Worm (Caenorhabditis elegans) whole organism, midembryonic: ENCODE data around the gene dlat-1.

Experiments used
- T22C8.4 ChIP-seq: fragments of 200-800 bp; sonication (Bioruptor generic); IDR thresholded peaks from 2 replicates; pipeline ENCODE4 v1.3.6; 2022; ENCODE audit warnings: missing genetic modification characterization, missing compliant biosample characterization
- cog-1 ChIP-seq: sonication (generic microtip); optimal IDR thresholded peaks from 2 replicates; lab custom pipeline; 2016; ENCODE audit warnings: missing genetic modification characterization, missing compliant biosample characterization
- flt-1 ChIP-seq: fragments of 200-800 bp; sonication (Bioruptor generic); IDR thresholded peaks from 2 replicates; pipeline ENCODE4 v1.3.6; 2022; ENCODE audit warnings: missing genetic modification characterization, missing compliant biosample characterization
- klf-2 ChIP-seq: fragments of 200-800 bp; sonication (Bioruptor generic); conservative IDR thresholded peaks from 2 replicates; pipeline ENCODE4 v1.3.6; 2022; ENCODE audit warnings: missing genetic modification reagents, missing genetic modification characterization, missing compliant biosample characterization
- med-1 ChIP-seq: sonication (generic microtip); optimal IDR thresholded peaks from 2 replicates; lab custom pipeline; 2017; ENCODE audit warnings: missing genetic modification characterization, mild to moderate bottlenecking, missing compliant biosample characterization, antibody characterized with exemption, missing genetic modification reagents; ENCODE audit not compliant: insufficient read depth
- ref-1 ChIP-seq: fragments of 200-800 bp; sonication (Bioruptor generic); conservative IDR thresholded peaks from 2 replicates; pipeline ENCODE4 v1.3.6; 2022; ENCODE audit warnings: missing genetic modification reagents, missing genetic modification characterization, missing compliant biosample characterization
- tab-1 ChIP-seq: fragments of 200-800 bp; sonication (Bioruptor generic); IDR thresholded peaks from 2 replicates; pipeline ENCODE4 v1.3.6; 2022; ENCODE audit warnings: missing genetic modification characterization, missing compliant biosample characterization
- ztf-23 ChIP-seq: fragments of 200-800 bp; sonication (Bioruptor generic); IDR thresholded peaks from 2 replicates; pipeline ENCODE4 v1.3.6; 2022; ENCODE audit warnings: missing genetic modification reagents, missing genetic modification characterization, missing compliant biosample characterization
- ztf-29 ChIP-seq: fragments of 200-800 bp; sonication (Bioruptor generic); IDR thresholded peaks from 2 replicates; pipeline ENCODE4 v1.3.6; 2022; ENCODE audit warnings: missing genetic modification reagents, missing genetic modification characterization, missing compliant biosample characterization

Gene dlat-1

DNA sequence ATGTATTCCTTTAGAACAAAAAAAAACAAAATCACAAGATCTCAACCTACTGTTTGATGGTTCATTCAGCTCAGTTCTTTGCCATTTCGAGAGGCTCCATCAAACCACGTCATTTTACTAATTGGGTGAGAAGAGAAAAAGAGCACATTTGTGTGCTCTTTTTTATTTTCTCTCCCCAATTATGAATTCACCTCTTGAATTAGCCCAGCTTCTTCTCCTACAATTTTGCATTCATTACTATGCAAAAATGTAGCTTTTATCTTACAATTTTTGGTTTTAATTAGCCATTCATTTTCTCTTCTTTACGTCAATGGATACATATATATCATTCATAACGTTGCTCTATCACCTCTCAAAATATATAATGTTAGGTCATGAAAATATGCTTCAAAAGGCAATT lies 41.4 kb downstream of the dlat-1 start:
- no peak for TF ChIP-seq ref-1 (GFP tag; lab: Robert Waterston, UW)
- TF ChIP-seq klf-2 (GFP tag; lab: Robert Waterston, UW) = no peak
- no peak for TF ChIP-seq cog-1 (tag; lab: Kevin White, UChicago)
- no peak for TF ChIP-seq med-1 (GFP tag; lab: Kevin White, UChicago)
- TF ChIP-seq tab-1 (GFP tag; lab: Robert Waterston, UW) = no peak
- no peak for TF ChIP-seq ztf-23 (GFP tag; lab: Robert Waterston, UW)
- TF ChIP-seq ztf-29 (GFP tag; lab: Robert Waterston, UW) = no peak
- no peak for TF ChIP-seq T22C8.4 (GFP tag; lab: Robert Waterston, UW)
- no peak for TF ChIP-seq flt-1

DNA sequence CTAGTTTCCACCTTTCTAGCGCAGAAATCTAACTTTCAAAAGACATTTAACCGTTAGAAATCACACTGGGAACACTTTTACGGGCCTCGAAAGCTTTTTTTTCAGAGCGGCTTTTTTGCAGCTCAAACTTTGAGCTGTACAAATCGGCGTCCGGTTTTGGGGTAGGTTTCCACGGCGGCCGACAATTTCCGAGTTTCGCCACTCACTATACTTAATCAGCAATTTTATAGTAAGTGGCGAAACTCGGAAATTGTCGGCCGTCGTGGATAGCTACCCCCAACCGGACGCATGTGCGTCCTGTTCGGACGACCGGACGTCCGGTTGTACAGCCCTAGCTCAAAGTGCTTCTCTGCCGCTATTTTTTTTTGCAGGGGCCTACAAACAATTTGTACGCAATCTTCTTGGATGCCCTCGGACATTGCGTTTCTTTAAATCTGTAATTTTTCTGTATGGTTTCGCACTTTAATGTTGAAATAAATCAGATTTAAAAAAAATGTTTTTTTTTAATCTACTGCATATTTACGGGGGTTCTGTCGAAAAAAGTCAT lies 50.9 kb downstream of the dlat-1 start:
- no peak for TF ChIP-seq ref-1 (GFP tag; lab: Robert Waterston, UW)
- no peak for TF ChIP-seq ztf-23 (GFP tag; lab: Robert Waterston, UW)
